Fruit fly (Drosophila melanogaster) whole organism, embryonic: ENCODE measurements around the gene CG46311.

Experiments
- CG10147 ChIP-seq: fragments of 200-800 bp; sonication (Bioruptor generic); optimal IDR thresholded peaks from 2 replicates; lab custom pipeline; 2019; ENCODE audit warnings: missing biosample characterization, mild to moderate bottlenecking, missing genetic modification characterization, moderate library complexity
- CG11085 ChIP-seq: fragments of 200-800 bp; sonication (Bioruptor generic); IDR thresholded peaks from 2 replicates; pipeline ENCODE4 v1.3.6; 2022; ENCODE audit warnings: missing biosample characterization, missing genetic modification characterization
- CG12071 ChIP-seq: fragments of 200-800 bp; sonication (Bioruptor generic); optimal IDR thresholded peaks from 3 replicates; lab custom pipeline; 2018; ENCODE audit warnings: missing biosample characterization, mild to moderate bottlenecking, missing genetic modification characterization
- CG12155 ChIP-seq: fragments of 200-800 bp; sonication (Bioruptor generic); optimal IDR thresholded peaks from 3 replicates; lab custom pipeline; 2016; ENCODE audit warnings: missing biosample characterization, missing genetic modification characterization
- CG13424 ChIP-seq: fragments of 200-800 bp; sonication (Bioruptor generic); optimal IDR thresholded peaks from 2 replicates; lab custom pipeline; 2019; ENCODE audit warnings: missing biosample characterization, mild to moderate bottlenecking, missing genetic modification characterization, moderate library complexity
- CG14965 ChIP-seq: fragments of 200-800 bp; sonication (Bioruptor generic); optimal IDR thresholded peaks from 2 replicates; lab custom pipeline; 2016; ENCODE audit warnings: missing biosample characterization, missing genetic modification characterization, borderline replicate concordance
- CG2202 ChIP-seq: fragments of 200-800 bp; sonication (Bioruptor generic); optimal IDR thresholded peaks from 2 replicates; lab custom pipeline; 2018; ENCODE audit warnings: missing biosample characterization, mild to moderate bottlenecking, missing genetic modification characterization
- CG2712 ChIP-seq: fragments of 200-800 bp; optimal IDR thresholded peaks from 3 replicates; lab custom pipeline; 2019; ENCODE audit warnings: missing biosample characterization, mild to moderate bottlenecking, missing genetic modification characterization, moderate library complexity
- CG4617 ChIP-seq: fragments of 200-800 bp; sonication (Bioruptor generic); optimal IDR thresholded peaks from 3 replicates; lab custom pipeline; 2016; ENCODE audit warnings: missing biosample characterization, missing genetic modification characterization, borderline replicate concordance
- CG6272 ChIP-seq: fragments of 200-800 bp; sonication (Bioruptor generic); IDR thresholded peaks from 2 replicates; pipeline ENCODE4 v1.3.6; 2022; ENCODE audit warnings: missing biosample characterization, missing genetic modification characterization
- CG6854 ChIP-seq: fragments of 200-800 bp; sonication (Bioruptor generic); optimal IDR thresholded peaks from 3 replicates; lab custom pipeline; 2017; ENCODE audit warnings: missing biosample characterization, mild to moderate bottlenecking, missing genetic modification characterization
- CG7357 ChIP-seq: fragments of 200-800 bp; sonication (Bioruptor generic); IDR thresholded peaks from 3 replicates; pipeline ENCODE4 v1.3.6; 2022; ENCODE audit warnings: missing biosample characterization, missing genetic modification characterization
- CG7745 ChIP-seq: fragments of 200-800 bp; sonication (Bioruptor generic); optimal IDR thresholded peaks from 2 replicates; lab custom pipeline; 2018; ENCODE audit warnings: missing biosample characterization, mild to moderate bottlenecking, missing genetic modification characterization, moderate library complexity
- CG9727 ChIP-seq: fragments of 200-800 bp; sonication (Bioruptor generic); optimal IDR thresholded peaks from 3 replicates; lab custom pipeline; 2017; ENCODE audit warnings: missing biosample characterization, mild to moderate bottlenecking, missing genetic modification characterization
- Camta ChIP-seq: fragments of 200-800 bp; sonication (Bioruptor generic); optimal IDR thresholded peaks from 2 replicates; lab custom pipeline; 2016; ENCODE audit warnings: missing biosample characterization, missing genetic modification characterization
- D19A ChIP-seq: fragments of 200-800 bp; optimal IDR thresholded peaks from 3 replicates; lab custom pipeline; 2019; ENCODE audit warnings: missing biosample characterization, mild to moderate bottlenecking, missing genetic modification characterization, moderate library complexity
- D19B ChIP-seq: fragments of 200-800 bp; sonication (Bioruptor generic); optimal IDR thresholded peaks from 2 replicates; lab custom pipeline; 2017; ENCODE audit warnings: missing biosample characterization, mild to moderate bottlenecking, missing genetic modification characterization
- Hand ChIP-seq: fragments of 200-800 bp; sonication (Bioruptor generic); optimal IDR thresholded peaks from 2 replicates; lab custom pipeline; 2017; ENCODE audit warnings: mild to moderate bottlenecking, missing biosample characterization, missing genetic modification reagents, missing genetic modification characterization
- HmgD ChIP-seq: fragments of 200-800 bp; sonication (Bioruptor generic); optimal IDR thresholded peaks from 3 replicates; lab custom pipeline; 2016; ENCODE audit warnings: missing biosample characterization, missing genetic modification characterization
- NfI ChIP-seq: fragments of 200-800 bp; sonication (Bioruptor generic); optimal IDR thresholded peaks from 3 replicates; lab custom pipeline; 2018; ENCODE audit warnings: missing biosample characterization, mild to moderate bottlenecking, missing genetic modification characterization, moderate library complexity
- PHDP ChIP-seq: fragments of 200-800 bp; sonication (Bioruptor generic); optimal IDR thresholded peaks from 3 replicates; lab custom pipeline; 2018; ENCODE audit warnings: missing biosample characterization, mild to moderate bottlenecking, missing genetic modification characterization, moderate library complexity
- Xrp1 ChIP-seq: fragments of 200-800 bp; sonication (Bioruptor generic); IDR thresholded peaks from 2 replicates; pipeline ENCODE4 v1.3.6; 2022; ENCODE audit warnings: missing biosample characterization, missing genetic modification characterization
- ap ChIP-seq: fragments of 200-800 bp; sonication (Bioruptor generic); IDR thresholded peaks from 2 replicates; pipeline ENCODE4 v1.3.6; 2022; ENCODE audit warnings: missing biosample characterization, missing genetic modification characterization
- bcd ChIP-seq: fragments of 200-800 bp; sonication (Bioruptor generic); optimal IDR thresholded peaks from 2 replicates; lab custom pipeline; 2017; ENCODE audit warnings: missing biosample characterization, mild to moderate bottlenecking, missing genetic modification characterization
- croc ChIP-seq: fragments of 200-800 bp; sonication (Bioruptor generic); conservative IDR thresholded peaks from 3 replicates; pipeline ENCODE4 v1.3.6; 2022; ENCODE audit warnings: missing biosample characterization, missing genetic modification characterization
- dm ChIP-seq: fragments of 200-800 bp; sonication (Bioruptor generic); optimal IDR thresholded peaks from 3 replicates; lab custom pipeline; 2016; ENCODE audit warnings: missing biosample characterization, missing genetic modification characterization
- fd3F ChIP-seq: fragments of 200-800 bp; sonication (Bioruptor generic); optimal IDR thresholded peaks from 2 replicates; lab custom pipeline; 2018; ENCODE audit warnings: missing biosample characterization, mild to moderate bottlenecking, missing genetic modification characterization, moderate library complexity
- gce ChIP-seq: fragments of 200-800 bp; sonication (Bioruptor generic); IDR thresholded peaks from 3 replicates; pipeline ENCODE4 v1.3.6; 2022; ENCODE audit warnings: missing biosample characterization, missing genetic modification characterization
- hb ChIP-seq: fragments of 200-800 bp; sonication (Bioruptor generic); IDR thresholded peaks from 3 replicates; pipeline ENCODE4 v1.3.6; 2022; ENCODE audit warnings: missing biosample characterization, missing genetic modification characterization; ENCODE audit not compliant: partially characterized antibody
- insv ChIP-seq, 2 experiments: fragments of 200-800 bp; sonication (Bioruptor generic); optimal IDR thresholded peaks; 3 replicates each; lab custom pipeline; 2016 to 2018; ENCODE audit warnings: missing biosample characterization in 2 of 2, missing genetic modification characterization in 2 of 2
- jing ChIP-seq: fragments of 200-800 bp; sonication (Bioruptor generic); optimal IDR thresholded peaks from 2 replicates; lab custom pipeline; 2018; ENCODE audit warnings: missing biosample characterization, mild to moderate bottlenecking, missing genetic modification characterization
- ken ChIP-seq: fragments of 200-800 bp; sonication (Bioruptor generic); IDR thresholded peaks from 3 replicates; pipeline ENCODE4 v1.3.6; 2022; ENCODE audit warnings: missing biosample characterization, missing genetic modification characterization
- kni ChIP-seq: fragments of 200-800 bp; sonication (Bioruptor generic); optimal IDR thresholded peaks from 3 replicates; lab custom pipeline; 2017; ENCODE audit warnings: mild to moderate bottlenecking, missing biosample characterization, missing genetic modification reagents, missing genetic modification characterization
- lab ChIP-seq: fragments of 200-800 bp; sonication (Bioruptor generic); optimal IDR thresholded peaks from 3 replicates; lab custom pipeline; 2017; ENCODE audit warnings: missing biosample characterization, missing genetic modification characterization, mild to moderate bottlenecking, moderate library complexity, missing genetic modification reagents
- lola ChIP-seq, 3 experiments: fragments of >200 bp in 2 of 3; fragments of 200-800 bp in 1 of 3; sonication (Bioruptor generic) in 1 of 3; optimal IDR thresholded peaks; 2 replicates each; lab custom pipeline; 2017 to 2019; ENCODE audit warnings: missing biosample characterization in 3 of 3, missing genetic modification characterization in 3 of 3, mild to moderate bottlenecking in 1 of 3, moderate library complexity in 1 of 3
- lov ChIP-seq, 2 experiments: fragments of 200-800 bp in 1 of 2; fragments of >200 bp in 1 of 2; sonication (Bioruptor generic) in 1 of 2; IDR thresholded peaks in 1 of 2; optimal IDR thresholded peaks in 1 of 2; 2 replicates in 1 of 2; 3 replicates in 1 of 2; pipeline versions ENCODE4 v1.3.6 to Lab custom; 2017 to 2022; ENCODE audit warnings: missing biosample characterization in 1 of 2, missing genetic modification characterization in 1 of 2
- mld ChIP-seq: fragments of 200-800 bp; sonication (Bioruptor generic); IDR thresholded peaks from 3 replicates; pipeline ENCODE4 v1.3.6; 2022; ENCODE audit warnings: missing biosample characterization, missing genetic modification characterization; ENCODE audit not compliant: partially characterized antibody
- nom ChIP-seq: fragments of 200-800 bp; sonication (Bioruptor generic); optimal IDR thresholded peaks from 2 replicates; lab custom pipeline; 2017; ENCODE audit warnings: missing biosample characterization, missing genetic modification characterization, mild to moderate bottlenecking, moderate library complexity, missing genetic modification reagents
- otp ChIP-seq: fragments of 200-800 bp; sonication (Bioruptor generic); IDR thresholded peaks from 3 replicates; pipeline ENCODE4, ENCODE4 v1.3.6; 2022; ENCODE audit warnings: missing biosample characterization, missing genetic modification characterization
- pan ChIP-seq, 4 experiments: fragments of >200 bp in 3 of 4; fragments of 200-800 bp in 1 of 4; sonication (Bioruptor generic) in 1 of 4; optimal IDR thresholded peaks in 3 of 4; IDR thresholded peaks in 1 of 4; 2 replicates each; pipeline versions ENCODE4 v1.3.6 to Lab custom; 2017 to 2022; ENCODE audit warnings: missing biosample characterization in 2 of 4, missing genetic modification characterization in 2 of 4, mixed read lengths in 1 of 4
- shn ChIP-seq: fragments of 200-800 bp; sonication (Bioruptor generic); optimal IDR thresholded peaks from 3 replicates; lab custom pipeline; 2016; ENCODE audit warnings: missing biosample characterization, missing genetic modification characterization
- sr ChIP-seq: fragments of 200-800 bp; sonication (Bioruptor generic); IDR thresholded peaks from 3 replicates; pipeline ENCODE4 v1.3.6; 2022; ENCODE audit warnings: missing biosample characterization, missing genetic modification characterization
- toy ChIP-seq: fragments of 200-800 bp; sonication (Bioruptor generic); IDR thresholded peaks from 2 replicates; pipeline ENCODE4 v1.3.6; 2022; ENCODE audit warnings: missing biosample characterization, missing genetic modification characterization
- wek ChIP-seq: fragments of 200-800 bp; sonication (Bioruptor generic); optimal IDR thresholded peaks from 3 replicates; lab custom pipeline; 2018; ENCODE audit warnings: missing biosample characterization, mild to moderate bottlenecking, missing genetic modification characterization, moderate library complexity
- wor ChIP-seq: fragments of 200-800 bp; sonication (Bioruptor generic); IDR thresholded peaks from 2 replicates; pipeline ENCODE4 v1.3.6; 2022; ENCODE audit warnings: missing biosample characterization, missing genetic modification characterization
- z ChIP-seq: fragments of 200-800 bp; sonication (Bioruptor generic); IDR thresholded peaks from 3 replicates; pipeline ENCODE4 v1.3.6; 2022; ENCODE audit warnings: missing biosample characterization, missing genetic modification characterization
- zen2 ChIP-seq: fragments of 200-800 bp; sonication (Bioruptor generic); IDR thresholded peaks from 3 replicates; pipeline ENCODE4 v1.3.6; 2022; ENCODE audit warnings: missing biosample characterization, missing genetic modification characterization; ENCODE audit not compliant: partially characterized antibody

Gene CG46311

DNA sequence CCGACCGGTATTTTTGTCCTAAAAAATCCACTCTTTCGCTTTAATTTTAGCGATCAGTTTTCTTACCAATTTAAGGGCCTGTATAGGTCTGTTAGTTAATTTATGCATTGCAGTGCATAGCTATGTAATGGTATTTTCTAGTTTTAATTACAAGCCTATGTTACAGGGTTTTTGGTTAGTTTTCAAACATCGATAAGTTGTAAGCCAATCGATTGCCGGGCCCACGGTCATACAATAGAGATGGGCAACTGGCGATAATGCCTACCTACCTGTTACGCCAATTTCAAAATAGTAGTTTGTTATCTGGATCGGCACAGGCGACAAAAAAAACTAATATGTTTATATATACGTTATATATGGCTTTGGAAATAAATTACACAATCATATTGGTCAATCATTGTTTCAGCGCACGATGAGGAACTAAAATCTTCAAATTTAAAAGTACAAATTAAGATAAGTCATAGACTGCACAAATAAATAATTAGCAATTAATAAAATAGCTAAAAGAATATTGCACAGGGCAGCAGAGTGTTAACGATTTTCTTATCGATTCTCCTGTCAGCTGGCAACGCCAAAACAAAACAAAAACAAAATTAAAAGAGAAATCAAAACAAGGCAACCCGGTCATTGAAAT is 52.9 kb downstream of the CG46311 start, which contains the start of the genes tth and Tango2 (continued):
- TF ChIP-seq CG14965 (GFP tag; lab: Kevin White, UChicago) (no peak), CG7357 (GFP tag; lab: Robert Waterston, UW) (peak; percentile 59; the same call in 2 of the 3 replicates), pan (optimal IDR thresholded peaks at IDR 0.05; lab: Kevin White, UChicago) (no peak), pan (GFP tag; optimal IDR thresholded peaks at IDR 0.05 in 1 of 2, IDR thresholded peaks at IDR 0.05 in 1 of 2) (peak in 1 of 2 experiments; percentile 78), dm (GFP tag; lab: Kevin White, UChicago) (no peak), Camta (peak; percentile 64), D19A (tag; lab: Kevin White, UChicago) (peak; percentile 51), CG2712 (tag; lab: Kevin White, UChicago) (peak; percentile 70), PHDP (tag; lab: Kevin White, UChicago) (peak; percentile 76), D19B (GFP tag; lab: Kevin White, UChicago) (no peak), croc (GFP tag; lab: Robert Waterston, UW) (no peak), Hand (GFP tag; lab: Kevin White, UChicago) (no peak), kni (GFP tag; lab: Kevin White, UChicago) (no peak), toy (GFP tag; lab: Robert Waterston, UW) (no peak), nom (GFP tag; lab: Kevin White, UChicago) (peak; percentile 30), insv (GFP tag; optimal IDR thresholded peaks at IDR 0.05; lab: Kevin White, UChicago) (peak in 1 of 2 experiments; percentile 9), jing (GFP tag; lab: Kevin White, UChicago) (no peak), wek (no peak), bcd (GFP tag; lab: Kevin White, UChicago) (peak; percentile 69), z (no peak; the same call in 2 of the 3 replicates), CG12071 (no peak), sr (GFP tag; lab: Robert Waterston, UW) (no peak), CG10147 (peak; percentile 64), CG9727 (GFP tag; lab: Kevin White, UChicago) (peak; percentile 63), ken (peak; percentile 72; the same call in 2 of the 3 replicates), zen2 (GFP tag; lab: Robert Waterston, UW) (no peak; the same call in 2 of the 3 replicates), hb (GFP tag; lab: Robert Waterston, UW) (peak; percentile 56; the same call in 1 of the 3 replicates), otp (0 out of 3 replicates have a peak, but pooled peaks have one; percentile 29), CG11085 (GFP tag; lab: Robert Waterston, UW) (peak; percentile 26; the same call in 1 of the 2 replicates), NfI (peak; percentile 80), CG2202 (tag; lab: Kevin White, UChicago) (peak; percentile 32), shn (GFP tag; lab: Kevin White, UChicago) (peak; percentile 57), lov (optimal IDR thresholded peaks at IDR 0.05; lab: Kevin White, UChicago) (no peak), lov (GFP tag; IDR thresholded peaks at IDR 0.05; lab: Robert Waterston, UW) (0 out of 3 replicates have a peak, but pooled peaks have one; percentile 16), HmgD (GFP tag; lab: Kevin White, UChicago) (no peak), CG13424 (tag; lab: Kevin White, UChicago) (peak; percentile 80), gce (GFP tag; lab: Robert Waterston, UW) (no peak; the same call in 2 of the 3 replicates), Xrp1 (GFP tag; lab: Robert Waterston, UW) (peak; percentile 82), mld (GFP tag; lab: Robert Waterston, UW) (no peak), lab (GFP tag; lab: Kevin White, UChicago) (no peak), ap (GFP tag; lab: Robert Waterston, UW) (peak; percentile 36; the same call in 1 of the 2 replicates), lola (GFP tag; optimal IDR thresholded peaks at IDR 0.05; lab: Kevin White, UChicago) (peak in 1 of 3 experiments; percentile 49), CG4617 (GFP tag; lab: Kevin White, UChicago) (peak; percentile 27), CG6272 (GFP tag; lab: Robert Waterston, UW) (peak; percentile 62), CG12155 (GFP tag; lab: Kevin White, UChicago) (peak; percentile 74), CG7745 (tag; lab: Kevin White, UChicago) (no peak), wor (no peak), fd3F (peak; percentile 64), CG6854 (GFP tag; lab: Kevin White, UChicago) (no peak)
